Fruit fly (Drosophila melanogaster) whole organism, larva: ENCODE measurements around the gene Elba2.

Source experiments
- noc ChIP-seq: fragments of 200-800 bp; sonication (Bioruptor generic); optimal IDR thresholded peaks from 3 replicates; lab custom pipeline; 2019; ENCODE audit warnings: missing biosample characterization, mild to moderate bottlenecking, missing genetic modification characterization, moderate library complexity

Gene Elba2

dm6 chr2L:2623947-2624346, 46.5 kb downstream of the Elba2 start:
- TF ChIP-seq noc (tag; lab: Kevin White, UChicago): no peak

dm6 chr2L:2627507-2627906, 50.0 kb downstream of the Elba2 start:
- TF ChIP-seq noc (tag; lab: Kevin White, UChicago): no peak

- TF ChIP-seq noc (tag; lab: Kevin White, UChicago): no peak
Measured at dm6 chr2L:2628760-2629159, 51.3 kb downstream of the Elba2 start.
